Worm (Caenorhabditis elegans) whole organism, mixed stage, embryonic: ENCODE measurements around the gene C50C3.5.

Experiments used
- M03D4.4 ChIP-seq: sonication (generic microtip); optimal IDR thresholded peaks from 2 replicates; lab custom pipeline; 2017; ENCODE audit warnings: mild to moderate bottlenecking, missing genetic modification characterization, missing compliant biosample characterization
- bed-3 ChIP-seq: fragments of 200-800 bp; sonication (Bioruptor generic); optimal IDR thresholded peaks from 3 replicates; lab custom pipeline; 2018; ENCODE audit warnings: mild to moderate bottlenecking, missing genetic modification characterization, moderate library complexity, missing compliant biosample characterization
- ceh-39 ChIP-seq: fragments of 150-350 bp; optimal IDR thresholded peaks from 2 replicates; lab custom pipeline; 2014; ENCODE audit warnings: missing biosample characterization, missing genetic modification characterization
- ceh-43 ChIP-seq: fragments of 200-800 bp; sonication (Bioruptor generic); optimal IDR thresholded peaks from 2 replicates; lab custom pipeline; 2018; ENCODE audit warnings: mild to moderate bottlenecking, missing genetic modification characterization, moderate library complexity, missing compliant biosample characterization
- ceh-83 ChIP-seq: fragments of 200-800 bp; sonication (Bioruptor generic); optimal IDR thresholded peaks from 2 replicates; lab custom pipeline; 2018; ENCODE audit warnings: mild to moderate bottlenecking, missing genetic modification characterization, missing compliant biosample characterization
- ces-1 ChIP-seq: fragments of 150-350 bp; optimal IDR thresholded peaks from 2 replicates; lab custom pipeline; 2014; ENCODE audit warnings: missing biosample characterization, missing genetic modification reagents, missing genetic modification characterization
- drap-1 ChIP-seq: fragments of 200-800 bp; sonication (Bioruptor generic); optimal IDR thresholded peaks from 3 replicates; lab custom pipeline; 2018; ENCODE audit warnings: mild to moderate bottlenecking, missing genetic modification characterization, missing compliant biosample characterization
- elt-1 ChIP-seq: sonication (generic microtip); optimal IDR thresholded peaks from 2 replicates; lab custom pipeline; 2017; ENCODE audit warnings: missing genetic modification characterization, mild to moderate bottlenecking, missing compliant biosample characterization, antibody characterized with exemption, moderate library complexity, borderline replicate concordance; ENCODE audit not compliant: insufficient read depth
- elt-3 ChIP-seq: fragments of 150-350 bp; optimal IDR thresholded peaks from 2 replicates; lab custom pipeline; 2014; ENCODE audit warnings: missing biosample characterization, missing genetic modification characterization
- flh-1 ChIP-seq: fragments of 200-800 bp; sonication (Bioruptor generic); optimal IDR thresholded peaks from 2 replicates; lab custom pipeline; 2018; ENCODE audit warnings: mild to moderate bottlenecking, missing genetic modification characterization, moderate library complexity, missing compliant biosample characterization
- ham-2 ChIP-seq: fragments of 200-800 bp; sonication (Bioruptor generic); optimal IDR thresholded peaks from 2 replicates; lab custom pipeline; 2018; ENCODE audit warnings: mild to moderate bottlenecking, missing genetic modification characterization, missing compliant biosample characterization
- hlh-1 ChIP-seq: fragments of 150-350 bp; optimal IDR thresholded peaks from 2 replicates; lab custom pipeline; 2014; ENCODE audit warnings: missing biosample characterization, missing genetic modification reagents, missing genetic modification characterization
- lin-13 ChIP-seq: fragments of 150-350 bp; optimal IDR thresholded peaks from 2 replicates; lab custom pipeline; 2014; ENCODE audit warnings: missing biosample characterization, missing genetic modification characterization
- lin-32 ChIP-seq: fragments of 200-800 bp; sonication (Bioruptor generic); optimal IDR thresholded peaks from 2 replicates; lab custom pipeline; 2018; ENCODE audit warnings: mild to moderate bottlenecking, missing genetic modification characterization, missing compliant biosample characterization
- lsy-2 ChIP-seq: fragments of 150-350 bp; optimal IDR thresholded peaks from 2 replicates; lab custom pipeline; 2014; ENCODE audit warnings: missing biosample characterization, missing genetic modification characterization
- mab-5 ChIP-seq: fragments of 150-350 bp; optimal IDR thresholded peaks from 2 replicates; lab custom pipeline; 2014; ENCODE audit warnings: missing biosample characterization, missing genetic modification characterization
- mep-1 ChIP-seq: fragments of 150-350 bp; optimal IDR thresholded peaks from 2 replicates; lab custom pipeline; 2017; ENCODE audit warnings: missing biosample characterization, missing genetic modification reagents, missing genetic modification characterization, inconsistent platforms
- mls-2 ChIP-seq: sonication (generic microtip); optimal IDR thresholded peaks from 2 replicates; lab custom pipeline; 2016; ENCODE audit warnings: mild to moderate bottlenecking, missing genetic modification characterization, moderate library complexity, missing compliant biosample characterization
- nhr-12 ChIP-seq: fragments of 150-350 bp; optimal IDR thresholded peaks from 2 replicates; lab custom pipeline; 2014; ENCODE audit warnings: missing biosample characterization, missing genetic modification characterization
- nhr-2 ChIP-seq: fragments of 150-350 bp; optimal IDR thresholded peaks from 2 replicates; lab custom pipeline; 2014; ENCODE audit warnings: missing biosample characterization, missing genetic modification characterization
- nhr-237 ChIP-seq: fragments of 150-350 bp; optimal IDR thresholded peaks from 2 replicates; lab custom pipeline; 2014; ENCODE audit warnings: missing biosample characterization, missing genetic modification characterization
- nhr-28 ChIP-seq: fragments of 150-350 bp; optimal IDR thresholded peaks from 2 replicates; lab custom pipeline; 2014; ENCODE audit warnings: missing biosample characterization, missing genetic modification characterization
- nhr-76 ChIP-seq: sonication (generic microtip); optimal IDR thresholded peaks from 2 replicates; lab custom pipeline; 2017; ENCODE audit warnings: missing biosample characterization, missing genetic modification characterization
- pha-4 ChIP-seq: fragments of 150-350 bp; optimal IDR thresholded peaks from 2 replicates; lab custom pipeline; 2018; ENCODE audit warnings: missing biosample characterization, missing genetic modification reagents, missing genetic modification characterization
- snpc-4 ChIP-seq: fragments of 150-350 bp; optimal IDR thresholded peaks from 2 replicates; lab custom pipeline; 2014; ENCODE audit warnings: missing biosample characterization, missing genetic modification characterization
- tbx-8 ChIP-seq: fragments of 200-800 bp; sonication (Bioruptor generic); optimal IDR thresholded peaks from 2 replicates; lab custom pipeline; 2018; ENCODE audit warnings: mild to moderate bottlenecking, missing genetic modification characterization, moderate library complexity, missing compliant biosample characterization
- unc-120 ChIP-seq: sonication (generic microtip); optimal IDR thresholded peaks from 2 replicates; lab custom pipeline; 2017; ENCODE audit warnings: missing genetic modification characterization, missing compliant biosample characterization; ENCODE audit not compliant: poor library complexity, severe bottlenecking
- unc-39 ChIP-seq: fragments of 150-350 bp; optimal IDR thresholded peaks from 2 replicates; lab custom pipeline; 2014; ENCODE audit warnings: missing biosample characterization, missing genetic modification characterization
- unc-62 ChIP-seq: fragments of 150-350 bp; optimal IDR thresholded peaks from 2 replicates; lab custom pipeline; 2014; ENCODE audit warnings: missing biosample characterization, missing genetic modification reagents, missing genetic modification characterization
- zip-8 ChIP-seq: fragments of 150-350 bp; optimal IDR thresholded peaks from 2 replicates; lab custom pipeline; 2014; ENCODE audit warnings: missing biosample characterization, missing genetic modification characterization
- ztf-11 ChIP-seq: fragments of 150-350 bp; optimal IDR thresholded peaks from 2 replicates; lab custom pipeline; 2014; ENCODE audit warnings: missing biosample characterization, missing genetic modification characterization

The C50C3.5 gene

ce11 chrIII:8154423-8154822 is 24.6 kb upstream of the C50C3.5 start:
- TF ChIP-seq lin-32 (GFP tag; lab: Kevin White, UChicago) (no peak), ztf-11 (tag; lab: Kevin White, UChicago) (no peak), lsy-2 (no peak), flh-1 (no peak), ceh-83 (GFP tag; lab: Kevin White, UChicago) (no peak), ceh-39 (no peak), tbx-8 (GFP tag; lab: Kevin White, UChicago) (no peak), nhr-28 (no peak), M03D4.4 (tag; lab: Kevin White, UChicago) (no peak), nhr-12 (tag; lab: Kevin White, UChicago) (no peak), mab-5 (tag; lab: Kevin White, UChicago) (no peak), ceh-43 (no peak), pha-4 (tag; lab: Kevin White, UChicago) (no peak)

- TF ChIP-seq unc-120 (tag; lab: Kevin White, UChicago): no peak
- TF ChIP-seq ham-2: no peak
- no peak for TF ChIP-seq snpc-4 (tag; lab: Kevin White, UChicago)
- no peak for TF ChIP-seq unc-39
- TF ChIP-seq pha-4 (tag; lab: Kevin White, UChicago): no peak
- no peak for TF ChIP-seq ztf-11 (tag; lab: Kevin White, UChicago)
- no peak for TF ChIP-seq hlh-1 (tag; lab: Kevin White, UChicago)
- TF ChIP-seq nhr-12 (tag; lab: Kevin White, UChicago): no peak
Measured at ce11 chrIII:8155166-8155565, 23.9 kb upstream of the C50C3.5 start, which contains the start of gene D2007.1. Gene D2007.1 (plus strand): TSS chrIII:8155466.

DNA sequence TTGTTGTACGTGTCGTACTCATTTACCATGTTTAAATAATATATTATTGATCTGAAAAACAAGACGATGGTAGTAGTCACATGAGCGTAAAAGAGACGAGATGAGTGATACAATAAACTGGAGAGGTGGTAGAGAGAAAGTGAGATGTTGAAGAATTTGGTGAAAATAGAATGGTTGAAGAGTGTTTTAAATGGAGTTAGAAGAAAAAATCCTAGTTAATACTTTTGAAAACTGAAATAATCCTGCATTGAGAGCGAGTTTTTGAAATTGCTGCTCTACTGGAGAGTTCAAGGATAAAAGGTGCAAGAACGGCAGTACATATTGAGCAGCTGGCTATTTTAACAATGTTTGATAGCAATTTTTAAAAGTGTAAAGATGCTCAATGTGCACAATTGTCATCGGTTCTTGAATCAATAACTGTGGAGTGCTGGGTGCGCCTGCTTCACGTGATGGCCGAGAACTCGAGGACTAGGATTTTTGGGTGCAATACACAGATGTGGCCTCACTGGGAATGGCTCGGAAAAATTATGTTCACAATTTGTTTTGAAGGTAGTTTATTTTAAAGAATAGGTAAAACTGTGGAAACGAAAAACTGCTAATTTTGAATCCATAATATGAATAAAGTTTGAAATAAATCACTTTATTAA is 20.8 kb upstream of the C50C3.5 start, which contains the start of gene atg-13:
Gene atg-13, minus strand, starts transcription at position 51 of the 647 bp plus-strand sequence.
- peak; percentile 7 for TF ChIP-seq ceh-39
- peak; percentile 49 for TF ChIP-seq hlh-1 (tag; lab: Kevin White, UChicago)
- TF ChIP-seq ceh-43: no peak

- TF ChIP-seq ceh-43: no peak
- TF ChIP-seq ztf-11 (tag; lab: Kevin White, UChicago): no peak
- TF ChIP-seq elt-3: no peak
- no peak for TF ChIP-seq mab-5 (tag; lab: Kevin White, UChicago)
- no peak for TF ChIP-seq ceh-39
- TF ChIP-seq lin-32 (GFP tag; lab: Kevin White, UChicago): no peak
- TF ChIP-seq ces-1 (GFP tag; lab: Kevin White, UChicago): no peak
- no peak for TF ChIP-seq elt-1 (tag; lab: Kevin White, UChicago)
- TF ChIP-seq lin-13 (tag; lab: Kevin White, UChicago): no peak
- no peak for TF ChIP-seq nhr-76 (tag; lab: Kevin White, UChicago)
- no peak for TF ChIP-seq drap-1 (GFP tag; lab: Kevin White, UChicago)
- no peak for TF ChIP-seq bed-3
- no peak for TF ChIP-seq nhr-28
- no peak for TF ChIP-seq nhr-237 (tag; lab: Kevin White, UChicago)
- TF ChIP-seq nhr-12 (tag; lab: Kevin White, UChicago): no peak
- no peak for TF ChIP-seq ceh-83 (GFP tag; lab: Kevin White, UChicago)
- TF ChIP-seq mep-1 (tag; lab: Kevin White, UChicago): no peak
- no peak for TF ChIP-seq hlh-1 (tag; lab: Kevin White, UChicago)
- TF ChIP-seq unc-62 (GFP tag; lab: Kevin White, UChicago): no peak
Measured at ce11 chrIII:8161238-8161637, 17.8 kb upstream of the C50C3.5 start, which contains the start of gene inpp-5K. Gene inpp-5K (minus strand): TSS chrIII:8161338.

ce11 chrIII:8163283-8163682 is 15.7 kb upstream of the C50C3.5 start, which contains the start of gene bath-42:
Gene bath-42 (minus strand): TSS chrIII:8163383.
- TF ChIP-seq nhr-237 (tag; lab: Kevin White, UChicago): no peak
- no peak for TF ChIP-seq lin-32 (GFP tag; lab: Kevin White, UChicago)
- no peak for TF ChIP-seq mls-2 (tag; lab: Kevin White, UChicago)
- TF ChIP-seq bed-3: no peak
- TF ChIP-seq elt-3: no peak
- TF ChIP-seq unc-120 (tag; lab: Kevin White, UChicago): no peak
- no peak for TF ChIP-seq ham-2
- TF ChIP-seq nhr-2 (tag; lab: Kevin White, UChicago): no peak
- no peak for TF ChIP-seq M03D4.4 (tag; lab: Kevin White, UChicago)
- no peak for TF ChIP-seq tbx-8 (GFP tag; lab: Kevin White, UChicago)
- no peak for TF ChIP-seq hlh-1 (tag; lab: Kevin White, UChicago)
- TF ChIP-seq snpc-4 (tag; lab: Kevin White, UChicago): no peak
- no peak for TF ChIP-seq zip-8
- no peak for TF ChIP-seq ceh-39
- TF ChIP-seq nhr-76 (tag; lab: Kevin White, UChicago): no peak
- no peak for TF ChIP-seq lsy-2
- TF ChIP-seq ceh-43: no peak
